Worm (Caenorhabditis elegans): ENCODE measurements around the gene T12G3.11.

The T12G3.11 gene

ce11 chrIV:12044844-12045738, 15.5 kb upstream of the T12G3.11 start:
- TF ChIP-seq pqm-1 (tag; optimal IDR thresholded peaks at IDR 0.05) (peak; percentile 48), ceh-44 (GFP tag; IDR thresholded peaks at IDR 0.05) (no peak), lin-13 (GFP tag; optimal IDR thresholded peaks at IDR 0.05) (no peak), dpl-1 (GFP tag; optimal IDR thresholded peaks at IDR 0.05) (peak; percentile 3), dve-1 (tag; optimal IDR thresholded peaks at IDR 0.05; ENCODE audit: insufficient read depth) (peak; percentile 6), daf-12 (tag; optimal IDR thresholded peaks at IDR 0.05) (no peak), F49E8.2 (tag; optimal IDR thresholded peaks at IDR 0.05; ENCODE audit: borderline replicate concordance) (no peak), mep-1 (tag; optimal IDR thresholded peaks at IDR 0.05) (no peak), D1046.2 (GFP tag; IDR thresholded peaks at IDR 0.05) (no peak), attf-4 (tag; optimal IDR thresholded peaks at IDR 0.05) (no peak), ceh-62 (tag; optimal IDR thresholded peaks at IDR 0.05) (no peak), set-16 (GFP tag; IDR thresholded peaks at IDR 0.05) (no peak), ctbp-1 (GFP tag; IDR thresholded peaks at IDR 0.05) (no peak), snpc-4 (tag; optimal IDR thresholded peaks at IDR 0.05) (no peak), Y5F2A.4 (GFP tag; optimal IDR thresholded peaks at IDR 0.05) (no peak), lin-15B (tag; optimal IDR thresholded peaks at IDR 0.05) (no peak), hlh-11 (tag; optimal IDR thresholded peaks at IDR 0.05) (peak; percentile 25), gei-8 (GFP tag; optimal IDR thresholded peaks at IDR 0.05) (no peak), unc-39 (tag; optimal IDR thresholded peaks at IDR 0.05) (no peak), daf-8 (GFP tag; IDR thresholded peaks at IDR 0.05) (no peak), lin-29 (GFP tag; IDR thresholded peaks at IDR 0.05) (no peak), saeg-2 (GFP tag; IDR thresholded peaks at IDR 0.05) (no peak), lsy-2 (tag; optimal IDR thresholded peaks at IDR 0.05) (peak in 1 of 2 experiments; percentile 6), nhr-28 (tag; optimal IDR thresholded peaks at IDR 0.05) (peak; percentile 69), egl-27 (tag; optimal IDR thresholded peaks at IDR 0.05) (no peak)

ce11 chrIV:12043054-12043453, 13.5 kb upstream of the T12G3.11 start:
- TF ChIP-seq nhr-25 (tag; optimal IDR thresholded peaks at IDR 0.05; ENCODE audit: borderline replicate concordance, insufficient read depth) (no peak), cey-2 (tag; optimal IDR thresholded peaks at IDR 0.05; ENCODE audit: borderline replicate concordance, insufficient read depth) (no peak), hlh-30 (tag; optimal IDR thresholded peaks at IDR 0.05; ENCODE audit: insufficient read depth) (peak; percentile 11), nhr-28 (tag; optimal IDR thresholded peaks at IDR 0.05) (peak; percentile 90), sdz-12 (GFP tag; optimal IDR thresholded peaks at IDR 0.05) (no peak), ZK546.5 (tag; optimal IDR thresholded peaks at IDR 0.05) (no peak), fkh-10 (GFP tag; optimal IDR thresholded peaks at IDR 0.05) (no peak), hmg-1.1 (GFP tag; IDR thresholded peaks at IDR 0.05) (no peak), pqm-1 (tag; optimal IDR thresholded peaks at IDR 0.05) (peak; percentile 13), zip-11 (GFP tag; IDR thresholded peaks at IDR 0.05) (no peak), mxl-3 (GFP tag; optimal IDR thresholded peaks at IDR 0.05) (no peak), dmd-8 (GFP tag; IDR thresholded peaks at IDR 0.05) (no peak), saeg-2 (GFP tag; IDR thresholded peaks at IDR 0.05) (no peak), hlh-11 (tag; optimal IDR thresholded peaks at IDR 0.05) (peak; percentile 43), ceh-82 (tag; optimal IDR thresholded peaks at IDR 0.05) (no peak), lim-7 (GFP tag; IDR thresholded peaks at IDR 0.05) (no peak), ama-1 (optimal IDR thresholded peaks at IDR 0.05) (no peak), daf-16 (GFP tag; optimal IDR thresholded peaks at IDR 0.05) (no peak), daf-16 (tag; optimal IDR thresholded peaks at IDR 0.05) (peak; percentile 52), nhr-77 (tag; optimal IDR thresholded peaks at IDR 0.05) (peak; percentile 60), pha-4 (GFP tag; IDR thresholded peaks at IDR 0.05) (no peak), pha-4 (tag; optimal IDR thresholded peaks at IDR 0.05) (no peak), ztf-11 (tag; optimal IDR thresholded peaks at IDR 0.05) (no peak), dmd-6 (GFP tag; IDR thresholded peaks at IDR 0.05) (peak; percentile 41; the same call in 1 of the 2 replicates), set-16 (GFP tag; IDR thresholded peaks at IDR 0.05) (no peak), daf-8 (GFP tag; IDR thresholded peaks at IDR 0.05) (no peak), dmd-9 (GFP tag; IDR thresholded peaks at IDR 0.05) (no peak), dve-1 (tag; optimal IDR thresholded peaks at IDR 0.05; ENCODE audit: insufficient read depth) (peak; percentile 30), madf-5 (GFP tag; IDR thresholded peaks at IDR 0.05) (no peak), F44E2.7 (GFP tag; IDR thresholded peaks at IDR 0.05) (no peak), lin-39 (tag; optimal IDR thresholded peaks at IDR 0.05) (no peak)

Data from whole organism, L4 larva.